Worm (Caenorhabditis elegans) whole organism, late embryonic: ENCODE results near the gene secs-1.

ENCODE experiments used
- C38D4.7 ChIP-seq: fragments of 200-800 bp; sonication (Bioruptor generic); optimal IDR thresholded peaks from 2 replicates; lab custom pipeline; 2018; ENCODE audit warnings: mild to moderate bottlenecking, missing genetic modification characterization, moderate library complexity, missing compliant biosample characterization
- F13H6.1 ChIP-seq: sonication (generic microtip); optimal IDR thresholded peaks from 2 replicates; lab custom pipeline; 2016; ENCODE audit warnings: missing genetic modification characterization, missing compliant biosample characterization
- ama-1 ChIP-seq: fragments of 150-350 bp; optimal IDR thresholded peaks from 2 replicates; lab custom pipeline; 2014
- ceh-14 ChIP-seq: sonication (generic microtip); optimal IDR thresholded peaks from 2 replicates; lab custom pipeline; 2016; ENCODE audit warnings: missing genotype, missing genetic modification characterization, missing compliant biosample characterization
- ceh-18 ChIP-seq: sonication (generic microtip); optimal IDR thresholded peaks from 2 replicates; lab custom pipeline; 2016; ENCODE audit warnings: missing genetic modification characterization, missing compliant biosample characterization
- ceh-19 ChIP-seq: fragments of 200-800 bp; sonication (Bioruptor generic); optimal IDR thresholded peaks from 2 replicates; lab custom pipeline; 2018; ENCODE audit warnings: mild to moderate bottlenecking, missing genetic modification characterization, missing compliant biosample characterization
- ceh-2 ChIP-seq: sonication (generic microtip); optimal IDR thresholded peaks from 2 replicates; lab custom pipeline; 2016; ENCODE audit warnings: missing genotype, missing genetic modification characterization, missing compliant biosample characterization
- ceh-31 ChIP-seq: sonication (generic microtip); optimal IDR thresholded peaks from 2 replicates; lab custom pipeline; 2016; ENCODE audit warnings: missing genetic modification characterization, missing compliant biosample characterization
- ceh-45 ChIP-seq: fragments of 200-800 bp; sonication (Bioruptor generic); IDR thresholded peaks from 2 replicates; pipeline ENCODE4 v1.3.6; 2022; ENCODE audit warnings: missing genetic modification reagents, missing genetic modification characterization, missing compliant biosample characterization
- ceh-48 ChIP-seq: sonication (generic microtip); optimal IDR thresholded peaks from 2 replicates; lab custom pipeline; 2016; ENCODE audit warnings: missing genetic modification characterization, inconsistent platforms, missing compliant biosample characterization
- ceh-9 ChIP-seq: sonication (generic microtip); optimal IDR thresholded peaks from 2 replicates; lab custom pipeline; 2016; ENCODE audit warnings: mild to moderate bottlenecking, missing genetic modification characterization, inconsistent platforms, missing compliant biosample characterization
- che-1 ChIP-seq: sonication (generic microtip); optimal IDR thresholded peaks from 2 replicates; lab custom pipeline; 2016; ENCODE audit warnings: mild to moderate bottlenecking, missing genetic modification characterization, missing compliant biosample characterization
- elt-2 ChIP-seq: sonication (generic microtip); optimal IDR thresholded peaks from 2 replicates; lab custom pipeline; 2016; ENCODE audit warnings: missing genetic modification reagents, missing genetic modification characterization, missing compliant biosample characterization
- elt-4 ChIP-seq: sonication (generic microtip); optimal IDR thresholded peaks from 2 replicates; lab custom pipeline; 2016; ENCODE audit warnings: missing genetic modification characterization, missing compliant biosample characterization
- ets-4 ChIP-seq: sonication (generic microtip); optimal IDR thresholded peaks from 2 replicates; lab custom pipeline; 2016; ENCODE audit warnings: missing genetic modification characterization, missing compliant biosample characterization
- fkh-6 ChIP-seq: sonication (generic microtip); optimal IDR thresholded peaks from 2 replicates; lab custom pipeline; 2016; ENCODE audit warnings: missing genetic modification characterization, missing compliant biosample characterization
- gmeb-2 ChIP-seq: sonication (generic microtip); optimal IDR thresholded peaks from 2 replicates; lab custom pipeline; 2016; ENCODE audit warnings: missing genetic modification characterization, inconsistent platforms, missing compliant biosample characterization
- hlh-13 ChIP-seq: fragments of 200-800 bp; sonication (Bioruptor generic); optimal IDR thresholded peaks from 2 replicates; lab custom pipeline; 2018; ENCODE audit warnings: mild to moderate bottlenecking, missing genetic modification characterization, missing compliant biosample characterization
- hlh-6 ChIP-seq: sonication (generic microtip); optimal IDR thresholded peaks from 2 replicates; lab custom pipeline; 2016; ENCODE audit warnings: missing genotype, missing genetic modification characterization, missing compliant biosample characterization
- lim-6 ChIP-seq: sonication (generic microtip); optimal IDR thresholded peaks from 2 replicates; lab custom pipeline; 2016; ENCODE audit warnings: missing genetic modification characterization, missing compliant biosample characterization
- lin-11 ChIP-seq: fragments of 200-800 bp; sonication (Bioruptor generic); optimal IDR thresholded peaks from 2 replicates; lab custom pipeline; 2018; ENCODE audit warnings: mild to moderate bottlenecking, missing genetic modification characterization, missing compliant biosample characterization
- madf-2 ChIP-seq: sonication (generic microtip); optimal IDR thresholded peaks from 2 replicates; lab custom pipeline; 2017; ENCODE audit warnings: missing genetic modification characterization, missing compliant biosample characterization
- mec-3 ChIP-seq: sonication (generic microtip); optimal IDR thresholded peaks from 2 replicates; lab custom pipeline; 2016; ENCODE audit warnings: borderline replicate concordance, missing genetic modification characterization, missing compliant biosample characterization
- nhr-11 ChIP-seq: fragments of 150-350 bp; optimal IDR thresholded peaks from 2 replicates; lab custom pipeline; 2014; ENCODE audit warnings: missing biosample characterization, missing genetic modification characterization
- nhr-232 ChIP-seq: sonication (generic microtip); optimal IDR thresholded peaks from 2 replicates; lab custom pipeline; 2016; ENCODE audit warnings: missing genetic modification characterization, missing compliant biosample characterization
- npax-4 ChIP-seq: sonication (generic microtip); optimal IDR thresholded peaks from 2 replicates; lab custom pipeline; 2016; ENCODE audit warnings: missing genetic modification characterization, missing compliant biosample characterization
- pax-1 ChIP-seq: fragments of 150-350 bp; optimal IDR thresholded peaks from 2 replicates; lab custom pipeline; 2014; ENCODE audit warnings: missing biosample characterization, missing genetic modification characterization
- pha-2 ChIP-seq: sonication (generic microtip); optimal IDR thresholded peaks from 2 replicates; lab custom pipeline; 2017; ENCODE audit warnings: mild to moderate bottlenecking, missing genetic modification characterization, missing compliant biosample characterization
- pqm-1 ChIP-seq: sonication (generic microtip); optimal IDR thresholded peaks from 2 replicates; lab custom pipeline; 2016; ENCODE audit warnings: missing genetic modification characterization, missing compliant biosample characterization
- ref-2 ChIP-seq: sonication (generic microtip); optimal IDR thresholded peaks from 2 replicates; lab custom pipeline; 2016; ENCODE audit warnings: missing genetic modification characterization, missing compliant biosample characterization
- sox-2 ChIP-seq: fragments of 200-800 bp; sonication (Bioruptor generic); IDR thresholded peaks from 2 replicates; pipeline ENCODE4 v1.3.6; 2022; ENCODE audit warnings: missing genetic modification reagents, missing genetic modification characterization, missing compliant biosample characterization
- sox-4 ChIP-seq: sonication (generic microtip); optimal IDR thresholded peaks from 2 replicates; lab custom pipeline; 2017; ENCODE audit warnings: mild to moderate bottlenecking, missing genetic modification characterization, inconsistent platforms, missing compliant biosample characterization
- tbx-2 ChIP-seq: sonication (generic microtip); optimal IDR thresholded peaks from 2 replicates; lab custom pipeline; 2016; ENCODE audit warnings: missing genetic modification characterization, missing compliant biosample characterization
- tbx-7 ChIP-seq: sonication (generic microtip); optimal IDR thresholded peaks from 2 replicates; lab custom pipeline; 2016; ENCODE audit warnings: missing genotype, missing genetic modification characterization, missing compliant biosample characterization
- unc-3 ChIP-seq, 2 experiments: fragments of 200-800 bp in 1 of 2; sonication (Bioruptor generic) in 1 of 2; sonication (generic microtip) in 1 of 2; conservative IDR thresholded peaks in 1 of 2; optimal IDR thresholded peaks in 1 of 2; 2 replicates each; pipeline versions ENCODE4 v1.3.6 to Lab custom; 2016 to 2022; ENCODE audit warnings: missing compliant biosample characterization in 2 of 2, missing genetic modification characterization in 2 of 2, missing genetic modification reagents in 1 of 2
- unc-42 ChIP-seq: sonication (generic microtip); optimal IDR thresholded peaks from 2 replicates; lab custom pipeline; 2016; ENCODE audit warnings: missing genotype, missing genetic modification characterization, missing compliant biosample characterization
- unc-55 ChIP-seq: sonication (generic microtip); optimal IDR thresholded peaks from 2 replicates; lab custom pipeline; 2017; ENCODE audit warnings: missing biosample characterization, missing genetic modification reagents, missing genetic modification characterization

The secs-1 gene

ce11 chrV:10801154-10801553, 3.1 kb downstream of the secs-1 start, which contains the start of gene D1054.18:
TSS of gene D1054.18 (minus strand) at chrV:10801198.
- no peak for TF ChIP-seq hlh-6 (tag; lab: Kevin White, UChicago)
- TF ChIP-seq mec-3 (tag; lab: Kevin White, UChicago): no peak

ce11 chrV:10798090-10798489, 6.2 kb downstream of the secs-1 start, which contains the start of gene srh-184:
TSS of gene srh-184 (minus strand) at chrV:10798190.
- no peak for TF ChIP-seq che-1
- TF ChIP-seq ceh-48: no peak
- no peak for TF ChIP-seq lim-6
- TF ChIP-seq elt-2 (tag; lab: Kevin White, UChicago): no peak
- TF ChIP-seq tbx-7 (tag; lab: Kevin White, UChicago): no peak
- no peak for TF ChIP-seq ceh-19 (GFP tag; lab: Kevin White, UChicago)
- no peak for TF ChIP-seq tbx-2
- TF ChIP-seq fkh-6: no peak
- no peak for TF ChIP-seq unc-3 (GFP tag; conservative IDR thresholded peaks at IDR 0.05; lab: Robert Waterston, UW)
- TF ChIP-seq unc-3 (tag; optimal IDR thresholded peaks at IDR 0.05; lab: Kevin White, UChicago): no peak

- no peak for TF ChIP-seq tbx-7 (tag; lab: Kevin White, UChicago)
- TF ChIP-seq gmeb-2 (tag; lab: Kevin White, UChicago): no peak
- no peak for TF ChIP-seq npax-4 (tag; lab: Kevin White, UChicago)
- TF ChIP-seq pha-2 (tag; lab: Kevin White, UChicago): no peak
- TF ChIP-seq sox-4 (tag; lab: Kevin White, UChicago): no peak
- TF ChIP-seq ceh-18 (tag; lab: Kevin White, UChicago): no peak
- TF ChIP-seq nhr-11: no peak
- TF ChIP-seq unc-42 (tag; lab: Kevin White, UChicago): no peak
- TF ChIP-seq ceh-2 (tag; lab: Kevin White, UChicago): no peak
- no peak for TF ChIP-seq lin-11 (tag; lab: Kevin White, UChicago)
- TF ChIP-seq pqm-1 (tag; lab: Kevin White, UChicago): no peak
- TF ChIP-seq unc-55: no peak
- no peak for TF ChIP-seq nhr-232 (tag; lab: Kevin White, UChicago)
- no peak for TF ChIP-seq ets-4
- no peak for TF ChIP-seq ama-1 (lab: Kevin White, UChicago)
- TF ChIP-seq, all 69 proteins: peak for 0
Observed at ce11 chrV:10795494-10795893, 8.8 kb downstream of the secs-1 start, which contains the start of gene D1054.19. TSS of gene D1054.19 (plus strand) at chrV:10795794.

ce11 chrV:10794463-10794862, 9.8 kb downstream of the secs-1 start:
- no peak for TF ChIP-seq sox-4 (tag; lab: Kevin White, UChicago)
- no peak for TF ChIP-seq elt-4 (tag; lab: Kevin White, UChicago)
- no peak for TF ChIP-seq ceh-31 (tag; lab: Kevin White, UChicago)
- no peak for TF ChIP-seq mec-3 (tag; lab: Kevin White, UChicago)
- no peak for TF ChIP-seq ref-2 (tag; lab: Kevin White, UChicago)
- TF ChIP-seq ceh-45 (GFP tag; lab: Robert Waterston, UW): no peak
- TF ChIP-seq hlh-13 (GFP tag; lab: Kevin White, UChicago): no peak
- TF ChIP-seq, all 69 proteins: peak for 0

- TF ChIP-seq F13H6.1: no peak
- no peak for TF ChIP-seq madf-2 (tag; lab: Kevin White, UChicago)
- TF ChIP-seq unc-42 (tag; lab: Kevin White, UChicago): no peak
- no peak for TF ChIP-seq sox-4 (tag; lab: Kevin White, UChicago)
- no peak for TF ChIP-seq sox-2
Observed at ce11 chrV:10793498-10793897, 10.8 kb downstream of the secs-1 start, which contains the start of gene ule-3. TSS of gene ule-3 (plus strand) at chrV:10793798.

ce11 chrV:10792775-10793174, 11.5 kb downstream of the secs-1 start, which contains the start of gene D1054.10:
TSS of gene D1054.10 (minus strand) at chrV:10792875.
- TF ChIP-seq ref-2 (tag; lab: Kevin White, UChicago): no peak
- TF ChIP-seq lim-6: no peak
- TF ChIP-seq pax-1 (tag; lab: Kevin White, UChicago): no peak
- no peak for TF ChIP-seq F13H6.1
- no peak for TF ChIP-seq ceh-19 (GFP tag; lab: Kevin White, UChicago)
- TF ChIP-seq ceh-14: no peak
- no peak for TF ChIP-seq nhr-11
- TF ChIP-seq che-1: no peak
- no peak for TF ChIP-seq nhr-232 (tag; lab: Kevin White, UChicago)
- TF ChIP-seq ceh-2 (tag; lab: Kevin White, UChicago): no peak
- no peak for TF ChIP-seq ceh-9
- TF ChIP-seq tbx-2: no peak
- no peak for TF ChIP-seq C38D4.7 (GFP tag; lab: Kevin White, UChicago)
